Worm (Caenorhabditis elegans): ENCODE data around the gene K01C8.2.

- TF ChIP-seq Y67H2A.10 (GFP tag; conservative IDR thresholded peaks at IDR 0.05) (no peak), efl-1 (GFP tag; optimal IDR thresholded peaks at IDR 0.05) (peak; percentile 88), akir-1 (GFP tag; optimal IDR thresholded peaks at IDR 0.05) (no peak), ceh-100 (GFP tag; IDR thresholded peaks at IDR 0.05) (no peak), rec-8 (tag; optimal IDR thresholded peaks at IDR 0.05) (no peak), let-607 (tag; optimal IDR thresholded peaks at IDR 0.05) (no peak), nhr-179 (tag; optimal IDR thresholded peaks at IDR 0.05) (no peak), ztf-6 (GFP tag; IDR thresholded peaks at IDR 0.05) (no peak), K12H6.12 (tag; optimal IDR thresholded peaks at IDR 0.05) (no peak), sea-2 (GFP tag; IDR thresholded peaks at IDR 0.05) (no peak)
These were observed 46.8 kb downstream of the K01C8.2 start, which contains the start of gene dab-1 for ce11 chrII:8222309-8223065.

Measured in whole organism, young adult.